Worm (Caenorhabditis elegans): ENCODE measurements around the gene lys-4.
A peak's percentile ranks its signal among the peaks of the same experiment; 100 is the strongest.

lys-4 gene

DNA sequence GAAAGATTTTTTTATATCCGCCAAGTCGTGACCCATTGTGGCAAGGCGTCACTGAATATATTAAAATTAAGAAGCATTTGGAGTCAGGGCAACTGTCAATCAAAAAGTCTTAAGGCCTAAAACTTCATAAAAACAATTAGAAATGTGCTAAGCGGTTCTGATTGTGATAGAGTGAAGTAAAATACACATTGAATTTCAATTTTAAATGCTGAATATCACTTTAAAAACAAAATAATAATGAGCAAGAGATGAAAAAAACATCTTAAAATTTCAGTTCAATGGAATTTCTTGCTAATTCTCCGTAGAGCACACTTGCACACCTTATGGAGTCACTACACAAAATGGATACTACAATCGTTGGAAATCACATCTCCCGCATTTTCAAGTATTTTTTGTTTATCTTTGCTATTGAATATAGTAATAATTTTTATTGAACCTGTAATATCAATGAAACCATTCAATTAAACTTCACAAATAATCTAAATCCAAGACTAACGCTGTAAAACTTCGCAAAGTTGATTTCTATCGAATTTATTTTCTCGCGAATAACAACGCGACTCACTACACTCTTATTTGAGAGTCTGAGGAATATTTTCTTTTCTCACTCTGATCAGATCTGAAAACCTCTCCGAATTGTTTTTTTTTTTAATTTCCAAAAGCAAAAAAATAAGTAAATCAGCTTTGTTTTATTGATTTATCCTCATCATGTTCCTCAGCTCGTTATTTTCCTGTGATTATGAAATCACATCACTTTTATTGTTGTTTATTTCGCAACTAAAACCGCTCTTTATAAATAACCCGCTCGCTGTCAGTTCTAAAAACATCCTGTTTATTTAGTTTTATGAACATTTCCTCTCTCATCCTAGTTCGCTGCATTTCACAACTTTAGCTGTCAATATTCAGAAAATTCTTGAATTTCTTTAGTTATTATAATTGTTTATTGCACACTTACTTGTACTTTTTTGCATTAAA is 12.7 kb upstream of the lys-4 start, which contains the start of gene mars-1 (continued):
- TF ChIP-seq ces-1 (GFP tag; optimal IDR thresholded peaks at IDR 0.05) = no peak
- TF ChIP-seq fkh-4 (tag; optimal IDR thresholded peaks at IDR 0.05; ENCODE audit: borderline replicate concordance) = no peak
- no peak for TF ChIP-seq mdl-1 (tag; optimal IDR thresholded peaks at IDR 0.05)
- peak; percentile 56 for TF ChIP-seq egl-13 (tag; optimal IDR thresholded peaks at IDR 0.05)
- TF ChIP-seq F16B12.6 (tag; optimal IDR thresholded peaks at IDR 0.05) = peak; percentile 19
- peak; percentile 55 for TF ChIP-seq ceh-63 (GFP tag; optimal IDR thresholded peaks at IDR 0.05)
- TF ChIP-seq lsy-2 (tag; optimal IDR thresholded peaks at IDR 0.05) = peak; percentile 65 to 88
- TF ChIP-seq nhr-28 (tag; optimal IDR thresholded peaks at IDR 0.05) = no peak
- no peak for TF ChIP-seq ets-5 (GFP tag; IDR thresholded peaks at IDR 0.05)
- no peak for TF ChIP-seq sptf-1 (tag; optimal IDR thresholded peaks at IDR 0.05)
- peak; percentile 16 for TF ChIP-seq elt-2 (tag; optimal IDR thresholded peaks at IDR 0.05)
- peak; percentile 82 for TF ChIP-seq nhr-47 (tag; optimal IDR thresholded peaks at IDR 0.05)
- no peak for TF ChIP-seq nhr-84 (tag; optimal IDR thresholded peaks at IDR 0.05)
- no peak for TF ChIP-seq aha-1 (tag; optimal IDR thresholded peaks at IDR 0.05)
- TF ChIP-seq ceh-90 (tag; optimal IDR thresholded peaks at IDR 0.05) = peak; percentile 45
- peak; percentile 80 for TF ChIP-seq isw-1 (GFP tag; IDR thresholded peaks at IDR 0.05)
- TF ChIP-seq nhr-237 (tag; optimal IDR thresholded peaks at IDR 0.05) = peak; percentile 51
- peak; percentile 63 for TF ChIP-seq swsn-7 (tag; optimal IDR thresholded peaks at IDR 0.05)
- TF ChIP-seq irx-1 (tag; optimal IDR thresholded peaks at IDR 0.05) = peak; percentile 64
- no peak for TF ChIP-seq hlh-17 (GFP tag; optimal IDR thresholded peaks at IDR 0.05; ENCODE audit: borderline replicate concordance)
- TF ChIP-seq lir-3 (tag; optimal IDR thresholded peaks at IDR 0.05; ENCODE audit: poor library complexity) = peak; percentile 76
- TF ChIP-seq pqm-1 (tag; optimal IDR thresholded peaks at IDR 0.05) = no peak
- peak; percentile 52 for TF ChIP-seq dsc-1 (tag; optimal IDR thresholded peaks at IDR 0.05)
- TF ChIP-seq alr-1 (tag; optimal IDR thresholded peaks at IDR 0.05; ENCODE audit: borderline replicate concordance) = no peak
- peak in 1 of 2 experiments; percentile 60 for TF ChIP-seq ztf-11 (tag; optimal IDR thresholded peaks at IDR 0.05)
- TF ChIP-seq unc-130 (tag; optimal IDR thresholded peaks at IDR 0.05) = peak; percentile 37
- TF ChIP-seq snpc-4 (tag; optimal IDR thresholded peaks at IDR 0.05) = peak; percentile 17
- peak; percentile 81 for TF ChIP-seq nhr-85 (tag)
- peak; percentile 72 for TF ChIP-seq rnt-1 (tag; optimal IDR thresholded peaks at IDR 0.05)
- TF ChIP-seq tbx-2 (tag; optimal IDR thresholded peaks at IDR 0.05) = peak; percentile 73
- peak; percentile 86 for TF ChIP-seq fkh-8 (tag; optimal IDR thresholded peaks at IDR 0.05)
- TF ChIP-seq Y116A8C.19 (tag; optimal IDR thresholded peaks at IDR 0.05; ENCODE audit: borderline replicate concordance) = no peak
- no peak for TF ChIP-seq mab-9 (GFP tag; IDR thresholded peaks at IDR 0.05)
- TF ChIP-seq efl-3 (GFP tag; optimal IDR thresholded peaks at IDR 0.05) = no peak
- TF ChIP-seq pag-3 (tag; optimal IDR thresholded peaks at IDR 0.05; ENCODE audit: borderline replicate concordance, insufficient read depth) = no peak
- peak; percentile 89 for TF ChIP-seq C16A3.4 (tag; optimal IDR thresholded peaks at IDR 0.05)
- no peak for TF ChIP-seq lin-39 (tag; optimal IDR thresholded peaks at IDR 0.05)
- peak; percentile 62 for TF ChIP-seq C04F5.9 (tag; optimal IDR thresholded peaks at IDR 0.05)
- peak; percentile 7; the same call in 1 of the 2 replicates for TF ChIP-seq unc-98 (GFP tag; IDR thresholded peaks at IDR 0.05)
- TF ChIP-seq aly-2 (tag; optimal IDR thresholded peaks at IDR 0.05) = peak; percentile 55
- TF ChIP-seq ama-1 (optimal IDR thresholded peaks at IDR 0.05) = no peak
- peak; percentile 89 for TF ChIP-seq nhr-71 (tag; optimal IDR thresholded peaks at IDR 0.05)
- peak; percentile 77 for TF ChIP-seq xbp-1 (tag; optimal IDR thresholded peaks at IDR 0.05)
- TF ChIP-seq nhr-77 (tag; optimal IDR thresholded peaks at IDR 0.05) = peak; percentile 74
- peak; percentile 51 for TF ChIP-seq nhr-19 (GFP tag; conservative IDR thresholded peaks at IDR 0.05)
- TF ChIP-seq vab-15 (tag; optimal IDR thresholded peaks at IDR 0.05) = peak; percentile 80
- no peak; the same call in 1 of the 2 replicates for TF ChIP-seq grh-1 (GFP tag; IDR thresholded peaks at IDR 0.05)
- peak; percentile 70 to 72 for TF ChIP-seq efl-1 (optimal IDR thresholded peaks at IDR 0.05)
- peak; percentile 58 to 89 for TF ChIP-seq efl-1 (GFP tag; optimal IDR thresholded peaks at IDR 0.05 in 1 of 2)
- TF ChIP-seq ztf-4 (tag; optimal IDR thresholded peaks at IDR 0.05) = peak; percentile 4
- no peak for TF ChIP-seq hlh-4 (tag; optimal IDR thresholded peaks at IDR 0.05)

Measured in whole organism, L1 larva.